Fruit fly (Drosophila melanogaster) whole organism, prepupa: ENCODE results near the gene Coq4.

ENCODE experiments used
- CG6276 ChIP-seq: fragments of 200-800 bp; sonication (Bioruptor generic); optimal IDR thresholded peaks from 2 replicates; lab custom pipeline; 2017; ENCODE audit warnings: missing biosample characterization, mild to moderate bottlenecking, missing genetic modification characterization
- OdsH ChIP-seq: fragments of 200-800 bp; sonication (Bioruptor generic); optimal IDR thresholded peaks from 3 replicates; lab custom pipeline; 2016; ENCODE audit warnings: missing biosample characterization, missing genetic modification characterization
- dsx ChIP-seq: fragments of 200-800 bp; optimal IDR thresholded peaks from 3 replicates; lab custom pipeline; 2019; ENCODE audit warnings: missing biosample characterization, mild to moderate bottlenecking, missing genetic modification characterization, moderate library complexity; ENCODE audit not compliant: poor library complexity, severe bottlenecking
- topi ChIP-seq: fragments of 200-800 bp; sonication (Bioruptor generic); optimal IDR thresholded peaks from 3 replicates; lab custom pipeline; 2016; ENCODE audit warnings: missing biosample characterization, missing genetic modification characterization

DNA sequence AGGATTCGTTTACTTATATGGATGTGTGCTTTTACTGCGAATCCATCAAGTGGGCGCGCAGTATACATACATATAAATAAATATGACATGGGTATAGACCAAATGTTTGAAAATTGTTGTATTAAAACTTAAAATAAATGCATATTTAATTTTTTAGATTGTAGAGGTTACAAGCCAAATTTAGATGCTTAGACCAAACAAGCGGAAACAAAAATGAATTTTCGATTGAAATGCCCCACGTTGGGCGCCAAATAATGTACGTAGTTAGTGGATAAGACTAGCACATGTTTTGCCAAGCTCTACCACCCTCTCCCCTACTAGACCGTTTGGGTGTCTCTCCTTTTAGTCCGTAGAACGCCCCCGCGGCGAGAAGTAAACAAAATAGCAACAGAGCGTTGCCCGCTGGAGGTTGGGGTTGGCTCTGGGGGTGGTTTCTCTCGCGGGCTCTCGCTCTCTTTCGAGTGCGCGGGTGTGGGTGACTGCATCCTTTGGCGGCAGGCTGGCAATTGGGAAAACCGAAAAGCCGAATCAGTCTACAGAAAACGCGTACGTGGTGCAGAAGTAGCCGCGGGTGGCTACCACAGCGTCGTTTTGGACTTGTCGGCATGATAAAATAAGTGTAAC, 5.6 kb upstream of the Coq4 start, which contains the start of gene CG18265:
- TF ChIP-seq topi (GFP tag; lab: Kevin White, UChicago) (no peak), dsx (GFP tag; lab: Kevin White, UChicago) (no peak), OdsH (GFP tag; lab: Kevin White, UChicago) (no peak), CG6276 (GFP tag; lab: Kevin White, UChicago) (no peak)
